Worm (Caenorhabditis elegans) whole organism, young adult: ENCODE results near the gene C50D2.2.
A peak's percentile ranks its signal among the peaks of the same experiment; 100 is the strongest.

Experiments used
- B0035.1 ChIP-seq: sonication (generic microtip); optimal IDR thresholded peaks from 2 replicates; lab custom pipeline; 2016; ENCODE audit warnings: missing genetic modification characterization, mild to moderate bottlenecking, missing compliant biosample characterization, missing genotype, missing genetic modification reagents
- F22D6.2 ChIP-seq: sonication (generic microtip); optimal IDR thresholded peaks from 2 replicates; lab custom pipeline; 2016; ENCODE audit warnings: mild to moderate bottlenecking, missing genetic modification characterization, missing compliant biosample characterization
- F33H1.4 ChIP-seq: fragments of 200-800 bp; sonication (Bioruptor generic); IDR thresholded peaks from 2 replicates; pipeline ENCODE4 v1.3.6; 2022; ENCODE audit warnings: missing genetic modification reagents, missing genetic modification characterization, missing compliant biosample characterization
- F37B4.10 ChIP-seq: fragments of 200-800 bp; sonication (Bioruptor generic); IDR thresholded peaks from 2 replicates; pipeline ENCODE4 v1.3.6; 2022; ENCODE audit warnings: missing genetic modification characterization, missing compliant biosample characterization
- F52B5.7 ChIP-seq: sonication (generic microtip); optimal IDR thresholded peaks from 2 replicates; lab custom pipeline; 2016; ENCODE audit warnings: mild to moderate bottlenecking, missing genetic modification characterization, missing compliant biosample characterization
- Y53F4B.3 ChIP-seq: fragments of 200-800 bp; sonication (Bioruptor generic); IDR thresholded peaks from 2 replicates; pipeline ENCODE4 v1.3.6; 2022; ENCODE audit warnings: missing genetic modification reagents, missing genetic modification characterization, missing compliant biosample characterization
- Y53G8AR.9 ChIP-seq: fragments of 200-800 bp; sonication (Bioruptor generic); conservative IDR thresholded peaks from 2 replicates; pipeline ENCODE4 v1.3.6; 2022; ENCODE audit warnings: missing genetic modification reagents, missing genetic modification characterization, missing compliant biosample characterization
- ZK185.1 ChIP-seq: sonication (generic microtip); optimal IDR thresholded peaks from 2 replicates; lab custom pipeline; 2016; ENCODE audit warnings: mild to moderate bottlenecking, missing genetic modification characterization, missing compliant biosample characterization; ENCODE audit not compliant: poor library complexity, severe bottlenecking
- aptf-3 ChIP-seq: fragments of 200-800 bp; sonication (Bioruptor generic); IDR thresholded peaks from 2 replicates; pipeline ENCODE4 v1.3.6; 2022; ENCODE audit warnings: missing genetic modification characterization, missing compliant biosample characterization
- atf-7 ChIP-seq: sonication (generic microtip); optimal IDR thresholded peaks from 2 replicates; lab custom pipeline; 2017; ENCODE audit warnings: mild to moderate bottlenecking, missing genetic modification characterization, missing compliant biosample characterization
- athp-1 ChIP-seq: sonication (generic microtip); optimal IDR thresholded peaks from 2 replicates; lab custom pipeline; 2017; ENCODE audit warnings: mild to moderate bottlenecking, missing genetic modification characterization, missing compliant biosample characterization
- ccch-3 ChIP-seq: fragments of 200-800 bp; sonication (Bioruptor generic); optimal IDR thresholded peaks from 2 replicates; lab custom pipeline; 2018; ENCODE audit warnings: mild to moderate bottlenecking, missing genetic modification characterization, missing compliant biosample characterization
- cebp-1 ChIP-seq, 2 experiments: fragments of 200-800 bp in 1 of 2; sonication (Bioruptor generic) in 1 of 2; sonication (generic microtip) in 1 of 2; IDR thresholded peaks in 1 of 2; optimal IDR thresholded peaks in 1 of 2; 2 replicates each; pipeline versions ENCODE4 v1.3.6 to Lab custom; 2017 to 2022; ENCODE audit warnings: missing compliant biosample characterization in 2 of 2, missing genetic modification characterization in 2 of 2, mild to moderate bottlenecking in 1 of 2, missing genetic modification reagents in 1 of 2, moderate library complexity in 1 of 2
- ceh-58 ChIP-seq: fragments of 200-800 bp; sonication (Bioruptor generic); IDR thresholded peaks from 2 replicates; pipeline ENCODE4 v1.3.6; 2022; ENCODE audit warnings: missing genetic modification characterization, missing compliant biosample characterization
- dpff-1 ChIP-seq: sonication (generic microtip); optimal IDR thresholded peaks from 2 replicates; lab custom pipeline; 2017; ENCODE audit warnings: mild to moderate bottlenecking, missing genetic modification characterization, missing compliant biosample characterization
- egl-44 ChIP-seq: fragments of 200-800 bp; sonication (Bioruptor generic); IDR thresholded peaks from 2 replicates; pipeline ENCODE4 v1.3.6; 2022; ENCODE audit warnings: missing genetic modification reagents, missing genetic modification characterization, missing compliant biosample characterization
- ekl-4 ChIP-seq: fragments of 200-800 bp; sonication (Bioruptor generic); IDR thresholded peaks from 2 replicates; pipeline ENCODE4 v1.3.6; 2022; ENCODE audit warnings: missing genetic modification reagents, missing genetic modification characterization, missing compliant biosample characterization
- fkh-3 ChIP-seq: sonication (generic microtip); optimal IDR thresholded peaks from 2 replicates; lab custom pipeline; 2016; ENCODE audit warnings: mild to moderate bottlenecking, missing genetic modification characterization, missing compliant biosample characterization
- hmg-1.2 ChIP-seq: fragments of 200-800 bp; sonication (Bioruptor generic); IDR thresholded peaks from 2 replicates; pipeline ENCODE4 v1.3.6; 2022; ENCODE audit warnings: missing genetic modification reagents, missing genetic modification characterization, missing compliant biosample characterization
- hrde-1 ChIP-seq: sonication (generic microtip); optimal IDR thresholded peaks from 2 replicates; lab custom pipeline; 2016; ENCODE audit warnings: missing genetic modification characterization, mild to moderate bottlenecking, missing compliant biosample characterization, moderate library complexity, missing genotype, missing genetic modification reagents, borderline replicate concordance
- let-607 ChIP-seq, 2 experiments: fragments of 200-800 bp in 1 of 2; sonication (Bioruptor generic) in 1 of 2; sonication (generic microtip) in 1 of 2; optimal IDR thresholded peaks; 2 replicates each; lab custom pipeline; 2016 to 2018; ENCODE audit warnings: mild to moderate bottlenecking in 2 of 2, missing compliant biosample characterization in 2 of 2, missing genetic modification characterization in 2 of 2, moderate library complexity in 2 of 2, missing genotype in 1 of 2
- lin-26 ChIP-seq: fragments of 200-800 bp; sonication (Bioruptor generic); IDR thresholded peaks from 2 replicates; pipeline ENCODE4 v1.3.6; 2022; ENCODE audit warnings: missing genetic modification reagents, missing genetic modification characterization, missing compliant biosample characterization
- madf-8 ChIP-seq: fragments of 200-800 bp; sonication (Bioruptor generic); conservative IDR thresholded peaks from 2 replicates; pipeline ENCODE4 v1.3.6; 2022; ENCODE audit warnings: missing genetic modification reagents, missing genetic modification characterization, missing compliant biosample characterization
- mcd-1 ChIP-seq: fragments of 200-800 bp; sonication (Bioruptor generic); IDR thresholded peaks from 2 replicates; pipeline ENCODE4 v1.3.6; 2022; ENCODE audit warnings: missing genetic modification reagents, missing genetic modification characterization, missing compliant biosample characterization
- mel-28 ChIP-seq: sonication (generic microtip); optimal IDR thresholded peaks from 2 replicates; lab custom pipeline; 2016; ENCODE audit warnings: borderline replicate concordance, mild to moderate bottlenecking, missing genetic modification characterization, missing compliant biosample characterization
- nhr-27 ChIP-seq: fragments of 200-800 bp; sonication (Bioruptor generic); optimal IDR thresholded peaks from 2 replicates; lab custom pipeline; 2018; ENCODE audit warnings: mild to moderate bottlenecking, missing genetic modification characterization, moderate library complexity, missing compliant biosample characterization
- nhr-90 ChIP-seq: sonication (generic microtip); optimal IDR thresholded peaks from 2 replicates; lab custom pipeline; 2016; ENCODE audit warnings: missing genotype, mild to moderate bottlenecking, missing genetic modification characterization, missing compliant biosample characterization
- pbrm-1 ChIP-seq: fragments of 200-800 bp; sonication (Bioruptor generic); IDR thresholded peaks from 2 replicates; pipeline ENCODE4 v1.3.6; 2022; ENCODE audit warnings: missing genetic modification reagents, missing genetic modification characterization, missing compliant biosample characterization
- rcor-1 ChIP-seq: fragments of 200-800 bp; sonication (Bioruptor generic); IDR thresholded peaks from 2 replicates; pipeline ENCODE4 v1.3.6; 2022; ENCODE audit warnings: missing genetic modification reagents, missing genetic modification characterization, missing compliant biosample characterization
- sdz-38 ChIP-seq: sonication (generic microtip); optimal IDR thresholded peaks from 2 replicates; lab custom pipeline; 2016; ENCODE audit warnings: missing genotype, missing genetic modification characterization, missing compliant biosample characterization
- sea-2 ChIP-seq: fragments of 200-800 bp; sonication (Bioruptor generic); IDR thresholded peaks from 2 replicates; pipeline ENCODE4 v1.3.6; 2022; ENCODE audit warnings: missing genetic modification characterization, missing compliant biosample characterization
- snpc-1.3 ChIP-seq: sonication (generic microtip); optimal IDR thresholded peaks from 2 replicates; lab custom pipeline; 2017; ENCODE audit warnings: missing genetic modification characterization, mild to moderate bottlenecking, missing compliant biosample characterization, antibody characterized with exemption, moderate library complexity, missing genotype, missing genetic modification reagents; ENCODE audit not compliant: insufficient read depth
- somi-1 ChIP-seq: fragments of 200-800 bp; sonication (Bioruptor generic); optimal IDR thresholded peaks from 2 replicates; lab custom pipeline; 2018; ENCODE audit warnings: mild to moderate bottlenecking, missing genetic modification characterization, missing compliant biosample characterization
- sptf-2 ChIP-seq: fragments of 200-800 bp; sonication (Bioruptor generic); optimal IDR thresholded peaks from 2 replicates; lab custom pipeline; 2018; ENCODE audit warnings: mild to moderate bottlenecking, missing genetic modification characterization, missing compliant biosample characterization
- unc-62 ChIP-seq: fragments of 150-350 bp; optimal IDR thresholded peaks from 2 replicates; lab custom pipeline; 2014; ENCODE audit warnings: missing biosample characterization, missing genetic modification reagents, missing genetic modification characterization
- zfh-2 ChIP-seq: fragments of 200-800 bp; sonication (Bioruptor generic); conservative IDR thresholded peaks from 2 replicates; pipeline ENCODE4 v1.3.6; 2022; ENCODE audit warnings: missing genetic modification reagents, missing genetic modification characterization, missing compliant biosample characterization
- ztf-6 ChIP-seq: fragments of 200-800 bp; sonication (Bioruptor generic); IDR thresholded peaks from 2 replicates; pipeline ENCODE4 v1.3.6; 2022; ENCODE audit warnings: missing genetic modification reagents, missing genetic modification characterization, missing compliant biosample characterization

C50D2.2 gene

DNA sequence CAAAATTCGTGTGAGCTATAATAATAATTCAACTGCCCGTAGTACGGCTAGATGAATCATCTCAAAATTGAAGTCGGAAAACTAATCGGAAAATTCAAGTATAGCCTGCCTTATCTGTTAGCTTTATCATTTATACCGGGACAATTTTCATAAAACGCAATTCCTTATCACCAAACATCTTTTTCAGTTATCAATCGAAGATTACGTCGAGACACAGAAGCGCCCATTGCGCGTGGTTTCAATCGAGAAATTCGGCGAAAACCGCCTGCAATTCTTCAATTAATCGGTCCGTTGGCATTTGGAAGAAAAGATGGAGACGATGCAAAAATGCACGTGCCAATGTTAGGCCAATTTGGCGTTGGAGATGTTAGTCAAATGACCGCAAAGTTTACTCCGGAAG lies 3.3 kb downstream of the C50D2.2 start:
- no peak for TF ChIP-seq F33H1.4
- no peak for TF ChIP-seq fkh-3 (tag; lab: Kevin White, UChicago)
- no peak for TF ChIP-seq sptf-2 (GFP tag; lab: Kevin White, UChicago)
- no peak for TF ChIP-seq madf-8 (GFP tag; lab: Robert Waterston, UW)
- TF ChIP-seq zfh-2, result no peak
- TF ChIP-seq F22D6.2 (tag; lab: Kevin White, UChicago), result no peak
- no peak for TF ChIP-seq ekl-4 (GFP tag; lab: Robert Waterston, UW)
- TF ChIP-seq ceh-58 (GFP tag; lab: Robert Waterston, UW), result no peak
- no peak for TF ChIP-seq somi-1 (GFP tag; lab: Kevin White, UChicago)
- TF ChIP-seq dpff-1, result no peak
- no peak for TF ChIP-seq ccch-3
- TF ChIP-seq B0035.1, result no peak

DNA sequence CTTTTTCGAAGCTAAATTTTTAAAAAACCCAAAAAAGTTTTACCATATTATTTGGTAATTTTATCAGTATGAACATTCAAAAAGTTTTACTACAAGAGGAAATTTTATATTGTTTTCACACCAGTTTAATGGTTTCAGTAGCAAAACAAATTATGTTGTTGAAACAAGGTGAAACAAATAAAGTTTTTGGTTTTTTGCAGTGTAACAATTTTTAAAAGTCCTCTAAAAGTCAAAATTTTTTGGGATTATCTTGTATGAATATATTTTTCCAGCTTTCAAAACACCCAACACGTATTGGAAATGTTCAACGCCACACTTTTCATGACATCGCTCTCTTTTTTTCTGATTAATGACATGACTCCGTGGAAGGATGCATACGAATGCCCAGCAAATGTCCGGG lies 8.0 kb downstream of the C50D2.2 start, which contains the start of gene srt-54:
srt-54 (plus strand) TSS at position 301 of the 400 bp plus-strand sequence.
- no peak for TF ChIP-seq let-607 (tag; optimal IDR thresholded peaks at IDR 0.05; lab: Kevin White, UChicago)
- TF ChIP-seq hrde-1 (tag; lab: Kevin White, UChicago), result no peak
- no peak for TF ChIP-seq unc-62
- no peak for TF ChIP-seq mel-28 (tag; lab: Kevin White, UChicago)
- no peak for TF ChIP-seq rcor-1
- no peak for TF ChIP-seq atf-7 (tag; lab: Kevin White, UChicago)
- no peak for TF ChIP-seq sptf-2 (GFP tag; lab: Kevin White, UChicago)
- TF ChIP-seq F52B5.7 (tag; lab: Kevin White, UChicago), result no peak
- TF ChIP-seq egl-44 (GFP tag; lab: Robert Waterston, UW), result no peak
- no peak for TF ChIP-seq pbrm-1
- TF ChIP-seq Y53G8AR.9 (GFP tag; lab: Robert Waterston, UW), result no peak
- no peak for TF ChIP-seq sea-2 (GFP tag; lab: Robert Waterston, UW)
- no peak for TF ChIP-seq cebp-1 (GFP tag; IDR thresholded peaks at IDR 0.05; lab: Robert Waterston, UW)
- no peak for TF ChIP-seq cebp-1 (tag; optimal IDR thresholded peaks at IDR 0.05; lab: Kevin White, UChicago)
- no peak for TF ChIP-seq F33H1.4

DNA sequence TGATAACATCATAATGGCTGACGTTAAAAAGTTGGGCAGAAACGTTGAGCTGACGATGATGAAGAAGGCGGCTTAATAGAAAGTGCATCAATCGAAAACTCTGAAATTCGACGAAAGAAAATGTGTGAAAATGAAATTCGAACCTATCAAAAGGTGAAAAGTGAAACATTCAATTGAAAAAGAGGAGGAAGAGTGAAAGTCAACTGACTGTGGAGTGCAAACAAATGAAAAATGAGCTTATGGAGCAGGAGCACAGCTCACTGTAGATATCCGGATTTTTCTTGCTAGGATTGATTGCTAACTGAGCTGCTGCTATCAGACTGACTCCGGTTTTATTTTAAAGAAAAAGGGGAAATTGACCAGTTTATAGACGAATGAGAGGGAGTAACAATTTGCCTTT lies 12.2 kb downstream of the C50D2.2 start, which contains the start of gene K10B4.3:
K10B4.3 (minus strand) TSS at position 101 of the 400 bp plus-strand sequence.
- no peak for TF ChIP-seq snpc-1.3 (tag; lab: Kevin White, UChicago)
- no peak for TF ChIP-seq dpff-1
- TF ChIP-seq lin-26, result no peak
- no peak for TF ChIP-seq ztf-6
- no peak for TF ChIP-seq Y53F4B.3
- no peak for TF ChIP-seq athp-1
- TF ChIP-seq madf-8 (GFP tag; lab: Robert Waterston, UW), result no peak
- TF ChIP-seq F37B4.10 (GFP tag; lab: Robert Waterston, UW), result no peak
- no peak for TF ChIP-seq mcd-1
- no peak for TF ChIP-seq ZK185.1
- no peak for TF ChIP-seq unc-62
- TF ChIP-seq nhr-27 (tag; lab: Kevin White, UChicago), result no peak
- no peak for TF ChIP-seq aptf-3 (GFP tag; lab: Robert Waterston, UW)
- no peak for TF ChIP-seq let-607 (tag; optimal IDR thresholded peaks at IDR 0.05; lab: Kevin White, UChicago)
- TF ChIP-seq fkh-3 (tag; lab: Kevin White, UChicago), result no peak

DNA sequence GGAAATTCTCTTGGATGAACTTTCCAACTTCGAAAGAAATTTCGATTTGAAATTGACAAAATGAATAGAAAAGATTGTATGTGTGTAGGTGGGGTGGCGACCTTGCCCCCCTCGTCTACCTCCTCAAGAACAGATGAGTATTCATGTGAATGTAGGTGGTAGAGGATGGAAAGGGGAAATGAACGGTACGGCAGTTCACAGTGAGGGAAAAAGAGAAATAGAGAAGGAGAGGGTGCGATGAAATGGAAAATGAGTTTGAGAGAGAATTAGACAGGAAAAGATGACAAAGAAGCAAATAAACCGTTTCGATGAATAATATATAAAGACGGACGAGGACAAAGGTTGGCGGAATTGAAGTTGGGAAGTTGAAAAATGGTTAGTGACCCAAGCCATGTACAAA lies 13.0 kb downstream of the C50D2.2 start:
- TF ChIP-seq mcd-1, result no peak
- no peak for TF ChIP-seq F33H1.4
- no peak for TF ChIP-seq sdz-38 (tag; lab: Kevin White, UChicago)
- TF ChIP-seq hmg-1.2, result peak; percentile 33; the same call in 1 of the 2 replicates
- no peak for TF ChIP-seq nhr-90
